Fruit fly (Drosophila melanogaster): ENCODE results near the gene Ndf.

Gene Ndf

dm6 chr2L:9956993-9957652, 46.5 kb upstream of the Ndf start, which contains the start of the genes CG4658 and CG5846 (continued):
- TF ChIP-seq CG2889 (GFP tag; IDR thresholded peaks at IDR 0.05) (peak; percentile 89), crol (GFP tag; IDR thresholded peaks at IDR 0.05) (peak; percentile 39; the same call in 1 of the 2 replicates), HLH4C (GFP tag; IDR thresholded peaks at IDR 0.05; ENCODE audit: partially characterized antibody) (no peak), Xrp1 (GFP tag; IDR thresholded peaks at IDR 0.05) (peak; percentile 98), CG31441 (GFP tag; IDR thresholded peaks at IDR 0.05) (peak; percentile 97), CG15011 (GFP tag; optimal IDR thresholded peaks at IDR 0.05) (peak; percentile 86), zen (tag; optimal IDR thresholded peaks at IDR 0.05) (peak; percentile 96), grn (GFP tag; optimal IDR thresholded peaks at IDR 0.05) (no peak), jumu (GFP tag; optimal IDR thresholded peaks at IDR 0.05) (peak; percentile 57), lilli (GFP tag; optimal IDR thresholded peaks at IDR 0.05) (peak; percentile 94), kni (GFP tag; optimal IDR thresholded peaks at IDR 0.05) (peak; percentile 29), CG4282 (GFP tag; optimal IDR thresholded peaks at IDR 0.05) (peak; percentile 41), sd (tag; optimal IDR thresholded peaks at IDR 0.05) (peak; percentile 84), CG9817 (tag; optimal IDR thresholded peaks at IDR 0.05) (peak; percentile 88), Sox102F (GFP tag; optimal IDR thresholded peaks at IDR 0.05) (peak; percentile 98), so (GFP tag; IDR thresholded peaks at IDR 0.05) (peak; percentile 93; the same call in 2 of the 3 replicates), dan (GFP tag; IDR thresholded peaks at IDR 0.05) (peak; percentile 50; the same call in 1 of the 2 replicates), Ada2b (GFP tag; IDR thresholded peaks at IDR 0.05) (peak; percentile 93), CG15073 (GFP tag; optimal IDR thresholded peaks at IDR 0.05) (peak; percentile 77), CG14667 (GFP tag; IDR thresholded peaks at IDR 0.05) (peak; percentile 94), bab2 (GFP tag; optimal IDR thresholded peaks at IDR 0.05) (peak; percentile 90), chn (GFP tag; optimal IDR thresholded peaks at IDR 0.05) (peak; percentile 79), CG13424 (tag; optimal IDR thresholded peaks at IDR 0.05) (peak; percentile 94), CG14050 (GFP tag; IDR thresholded peaks at IDR 0.05) (peak; percentile 90), nerfin-1 (tag; optimal IDR thresholded peaks at IDR 0.05) (peak; percentile 86), da (GFP tag; optimal IDR thresholded peaks at IDR 0.05) (peak; percentile 82), CG6791 (GFP tag; IDR thresholded peaks at IDR 0.05; ENCODE audit: partially characterized antibody) (no peak), unc-4 (GFP tag; IDR thresholded peaks at IDR 0.05; ENCODE audit: partially characterized antibody) (no peak), pb (GFP tag; optimal IDR thresholded peaks at IDR 0.05) (no peak), tio (GFP tag; optimal IDR thresholded peaks at IDR 0.05) (peak; percentile 93), zfh1 (GFP tag; IDR thresholded peaks at IDR 0.05) (peak; percentile 96), hbn (GFP tag; IDR thresholded peaks at IDR 0.05; ENCODE audit: partially characterized antibody) (no peak), CG7556 (GFP tag; optimal IDR thresholded peaks at IDR 0.05) (peak; percentile 92), CG33557 (GFP tag; optimal IDR thresholded peaks at IDR 0.05) (peak; percentile 83), maf-S (GFP tag; optimal IDR thresholded peaks at IDR 0.05) (peak; percentile 62), Med (GFP tag) (peak; percentile 88), CG12391 (tag; optimal IDR thresholded peaks at IDR 0.05) (peak; percentile 98), Lpt (GFP tag; optimal IDR thresholded peaks at IDR 0.05) (no peak), gsb (GFP tag; IDR thresholded peaks at IDR 0.05) (peak; percentile 80), CG13123 (GFP tag; optimal IDR thresholded peaks at IDR 0.05) (peak; percentile 90), knrl (GFP tag; IDR thresholded peaks at IDR 0.05; ENCODE audit: partially characterized antibody) (no peak; the same call in 2 of the 3 replicates), Dp (GFP tag; optimal IDR thresholded peaks at IDR 0.05) (peak; percentile 14), CG30403 (GFP tag; optimal IDR thresholded peaks at IDR 0.05) (peak; percentile 97), fd102C (GFP tag; optimal IDR thresholded peaks at IDR 0.05) (peak; percentile 84), HHEX (GFP tag; optimal IDR thresholded peaks at IDR 0.05) (peak; percentile 81), CG2120 (GFP tag; optimal IDR thresholded peaks at IDR 0.05) (peak; percentile 95), dpn (GFP tag; optimal IDR thresholded peaks at IDR 0.05) (peak; percentile 81 to 95), CG10959 (GFP tag; IDR thresholded peaks at IDR 0.05) (peak; percentile 89; the same call in 1 of the 2 replicates), cato (GFP tag; optimal IDR thresholded peaks at IDR 0.05; ENCODE audit: borderline replicate concordance) (peak; percentile 91)
